Fruit fly (Drosophila melanogaster): Measurements from ENCODE around the gene ninaA.
A peak's percentile ranks its signal among the peaks of the same experiment; 100 is the strongest.

The ninaA gene

DNA sequence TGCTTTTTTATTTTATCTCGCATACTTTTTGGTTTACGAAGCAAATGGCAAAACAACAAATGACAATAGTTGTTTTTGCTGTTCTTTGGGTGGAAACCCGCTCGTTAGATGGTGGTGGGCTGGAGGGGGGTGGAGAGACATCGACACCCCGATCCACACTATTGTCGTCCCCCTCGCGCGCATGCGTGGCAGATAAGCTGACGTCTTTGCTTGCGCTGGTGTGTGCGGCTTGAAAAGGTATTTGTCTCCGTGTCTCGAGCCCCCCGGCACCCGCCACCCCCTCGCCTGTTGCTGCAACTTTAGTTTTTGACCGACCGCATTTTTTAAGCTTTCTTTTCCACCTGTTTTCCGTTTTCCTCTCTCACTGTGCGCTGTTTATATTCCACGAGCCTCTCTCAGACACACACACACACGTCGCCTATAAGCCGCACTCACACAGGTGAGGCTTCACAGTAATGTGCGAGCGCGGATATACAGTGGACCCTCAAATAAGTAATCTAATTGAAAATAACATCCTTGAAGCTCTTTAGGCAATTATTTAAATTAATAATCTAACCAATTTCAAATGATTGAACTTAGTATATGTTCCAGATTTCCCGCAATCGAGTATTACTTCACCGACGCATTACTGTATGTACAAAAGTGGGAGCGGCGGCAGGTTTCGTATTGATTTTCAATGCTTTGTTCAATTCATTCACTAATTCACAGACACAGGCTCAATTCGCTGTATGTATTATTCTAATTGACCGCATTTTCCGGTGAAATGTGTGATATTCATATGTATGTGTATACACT lies 10.0 kb upstream of the ninaA start (continued):
- TF ChIP-seq pita (GFP tag; optimal IDR thresholded peaks at IDR 0.05) (no peak), CG13894 (tag; optimal IDR thresholded peaks at IDR 0.05) (peak; percentile 89), chn (GFP tag; optimal IDR thresholded peaks at IDR 0.05) (peak; percentile 85), NC2α (GFP tag; optimal IDR thresholded peaks at IDR 0.05) (peak; percentile 76), CG11093 (GFP tag; IDR thresholded peaks at IDR 0.05) (peak; percentile 94), Abd-B (GFP tag; optimal IDR thresholded peaks at IDR 0.05) (peak; percentile 91), B-H1 (GFP tag; IDR thresholded peaks at IDR 0.05) (peak; percentile 93), CG2199 (GFP tag; IDR thresholded peaks at IDR 0.05) (peak; percentile 91; the same call in 2 of the 3 replicates), Dip2 (GFP tag; IDR thresholded peaks at IDR 0.05) (peak; percentile 47; the same call in 1 of the 2 replicates), pfk (GFP tag; optimal IDR thresholded peaks at IDR 0.05) (no peak), bowl (GFP tag; IDR thresholded peaks at IDR 0.05) (peak; percentile 89), org-1 (GFP tag; optimal IDR thresholded peaks at IDR 0.05) (peak; percentile 89), CG10565 (GFP tag; optimal IDR thresholded peaks at IDR 0.05) (peak; percentile 51), sna (GFP tag; IDR thresholded peaks at IDR 0.05; ENCODE audit: partially characterized antibody) (no peak), Bdp1 (GFP tag; optimal IDR thresholded peaks at IDR 0.05) (peak; percentile 68), stc (GFP tag; IDR thresholded peaks at IDR 0.05) (peak; percentile 92), seq (GFP tag; IDR thresholded peaks at IDR 0.05) (peak; percentile 95), Opbp (GFP tag; IDR thresholded peaks at IDR 0.05; ENCODE audit: partially characterized antibody) (peak; percentile 55; the same call in 2 of the 3 replicates), Side (GFP tag; optimal IDR thresholded peaks at IDR 0.05) (peak; percentile 92), CG10321 (GFP tag; IDR thresholded peaks at IDR 0.05) (peak; percentile 95), Adf1 (GFP tag; IDR thresholded peaks at IDR 0.05) (peak; percentile 67), ems (GFP tag; optimal IDR thresholded peaks at IDR 0.05) (peak; percentile 91), Max (GFP tag; optimal IDR thresholded peaks at IDR 0.05) (peak; percentile 89), exex (tag; optimal IDR thresholded peaks at IDR 0.05) (peak; percentile 69), CG1602 (GFP tag; optimal IDR thresholded peaks at IDR 0.05) (peak; percentile 88), Doc3 (GFP tag; IDR thresholded peaks at IDR 0.05; ENCODE audit: partially characterized antibody) (no peak), CG4820 (GFP tag; optimal IDR thresholded peaks at IDR 0.05) (peak; percentile 89), CoRest (tag; optimal IDR thresholded peaks at IDR 0.05) (peak; percentile 94), tup (GFP tag; optimal IDR thresholded peaks at IDR 0.05) (peak; percentile 85), CG10462 (GFP tag; optimal IDR thresholded peaks at IDR 0.05) (peak; percentile 84), Ets65A (GFP tag) (peak; percentile 99), MESR4 (GFP tag; optimal IDR thresholded peaks at IDR 0.05) (peak; percentile 24), Vsx1 (GFP tag; optimal IDR thresholded peaks at IDR 0.05) (peak; percentile 46), Oaz (GFP tag; IDR thresholded peaks at IDR 0.05) (peak; percentile 93), CG14014 (GFP tag; IDR thresholded peaks at IDR 0.05) (peak; percentile 97), CG7786 (GFP tag; optimal IDR thresholded peaks at IDR 0.05) (peak; percentile 88), her (GFP tag; optimal IDR thresholded peaks at IDR 0.05) (peak; percentile 82), CG10274 (GFP tag; optimal IDR thresholded peaks at IDR 0.05) (peak; percentile 72), CG13287 (GFP tag; IDR thresholded peaks at IDR 0.05; ENCODE audit: partially characterized antibody) (peak; percentile 12; the same call in 1 of the 2 replicates), fd3F (GFP tag; optimal IDR thresholded peaks at IDR 0.05) (peak; percentile 91), gcm (GFP tag; optimal IDR thresholded peaks at IDR 0.05) (peak; percentile 85), CG3726 (GFP tag; IDR thresholded peaks at IDR 0.05) (peak; percentile 88), al (GFP tag; IDR thresholded peaks at IDR 0.05) (peak; percentile 92), ftz-f1 (GFP tag; optimal IDR thresholded peaks at IDR 0.05) (no peak), pnt (GFP tag; optimal IDR thresholded peaks at IDR 0.05) (peak; percentile 88), CG4360 (GFP tag; IDR thresholded peaks at IDR 0.05) (peak; percentile 64), CG1832 (GFP tag; optimal IDR thresholded peaks at IDR 0.05) (peak; percentile 81), Hand (GFP tag; optimal IDR thresholded peaks at IDR 0.05) (peak; percentile 77), da (GFP tag; optimal IDR thresholded peaks at IDR 0.05) (no peak)

Measured in whole organism, embryonic.